Worm (Caenorhabditis elegans): ENCODE data around the gene R74.7.

DNA sequence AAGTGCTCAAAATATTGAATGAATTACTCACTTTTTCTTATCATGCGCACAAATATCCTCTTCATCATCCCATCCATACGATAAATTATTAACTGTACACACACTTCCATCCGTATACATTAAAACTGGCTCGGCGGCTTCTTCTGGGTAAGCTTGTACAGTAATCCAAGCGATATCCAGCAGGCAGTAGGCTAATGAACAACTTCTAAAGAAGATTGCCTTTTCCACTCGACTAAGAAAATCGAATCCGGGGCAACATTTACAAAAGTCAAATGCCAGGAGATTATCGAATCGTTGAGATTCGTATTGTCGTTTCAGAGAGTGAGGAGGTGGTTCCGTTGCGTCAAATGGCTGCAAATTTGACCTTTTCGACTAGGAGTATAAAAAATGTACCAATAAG lies 27.1 kb downstream of the R74.7 start:
- no peak for TF ChIP-seq ztf-11 (tag; optimal IDR thresholded peaks at IDR 0.05)
- no peak for TF ChIP-seq ama-1 (optimal IDR thresholded peaks at IDR 0.05)
- no peak for TF ChIP-seq elt-2 (tag; optimal IDR thresholded peaks at IDR 0.05)
- no peak for TF ChIP-seq tbx-2 (tag; optimal IDR thresholded peaks at IDR 0.05)
- TF ChIP-seq hmg-11 (tag; optimal IDR thresholded peaks at IDR 0.05) = no peak
- no peak for TF ChIP-seq pqm-1 (tag; optimal IDR thresholded peaks at IDR 0.05)
- no peak for TF ChIP-seq pha-4 (tag; optimal IDR thresholded peaks at IDR 0.05)
- TF ChIP-seq nfya-1 (tag; optimal IDR thresholded peaks at IDR 0.05; ENCODE audit: insufficient read depth) = no peak
- TF ChIP-seq snpc-4 (tag; optimal IDR thresholded peaks at IDR 0.05) = no peak
